Worm (Caenorhabditis elegans): ENCODE measurements around the gene ZK154.4.

DNA sequence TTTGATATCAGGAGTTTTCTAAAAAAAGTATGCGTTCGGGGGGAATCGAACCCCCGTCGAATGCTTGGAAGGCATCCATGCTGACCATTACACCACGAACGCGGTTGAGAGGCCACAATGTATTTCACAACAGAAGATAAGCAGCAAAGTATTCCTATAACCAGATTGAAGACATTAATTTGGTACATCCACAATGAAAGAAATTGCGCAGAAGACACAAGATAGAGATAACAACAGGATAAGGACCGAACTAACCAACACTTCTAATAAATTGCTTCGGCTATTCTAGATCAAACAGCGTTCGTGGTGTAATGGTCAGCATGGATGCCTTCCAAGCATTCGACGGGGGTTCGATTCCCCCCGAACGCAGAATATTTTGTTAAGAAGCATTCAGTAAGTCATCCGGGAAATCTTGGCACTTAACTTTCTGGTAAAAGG, 12.1 kb upstream of the ZK154.4 start:
- TF ChIP-seq skn-1 (tag; optimal IDR thresholded peaks at IDR 0.05), result no peak
- TF ChIP-seq nhr-48 (tag; optimal IDR thresholded peaks at IDR 0.05), result peak; percentile 60
- TF ChIP-seq hlh-11 (tag; optimal IDR thresholded peaks at IDR 0.05), result peak; percentile 49
- TF ChIP-seq tra-1 (GFP tag; IDR thresholded peaks at IDR 0.05), result no peak
- peak; percentile 25 for TF ChIP-seq zfp-2 (tag; optimal IDR thresholded peaks at IDR 0.05)
- no peak for TF ChIP-seq pqm-1 (tag; optimal IDR thresholded peaks at IDR 0.05)
- no peak for TF ChIP-seq mdt-29 (GFP tag; IDR thresholded peaks at IDR 0.05)
- no peak for TF ChIP-seq egl-27 (tag; optimal IDR thresholded peaks at IDR 0.05)
- no peak for TF ChIP-seq R02D3.7 (tag; optimal IDR thresholded peaks at IDR 0.05)
- no peak for TF ChIP-seq ceh-82 (tag; optimal IDR thresholded peaks at IDR 0.05)
- no peak for TF ChIP-seq fkh-10 (GFP tag; optimal IDR thresholded peaks at IDR 0.05)
- TF ChIP-seq pha-4 (GFP tag; IDR thresholded peaks at IDR 0.05), result peak; percentile 79
- no peak for TF ChIP-seq pha-4 (tag; optimal IDR thresholded peaks at IDR 0.05)

Measured in whole organism, L4 larva.